Fruit fly (Drosophila melanogaster): ENCODE data around the gene CG13038.

DNA sequence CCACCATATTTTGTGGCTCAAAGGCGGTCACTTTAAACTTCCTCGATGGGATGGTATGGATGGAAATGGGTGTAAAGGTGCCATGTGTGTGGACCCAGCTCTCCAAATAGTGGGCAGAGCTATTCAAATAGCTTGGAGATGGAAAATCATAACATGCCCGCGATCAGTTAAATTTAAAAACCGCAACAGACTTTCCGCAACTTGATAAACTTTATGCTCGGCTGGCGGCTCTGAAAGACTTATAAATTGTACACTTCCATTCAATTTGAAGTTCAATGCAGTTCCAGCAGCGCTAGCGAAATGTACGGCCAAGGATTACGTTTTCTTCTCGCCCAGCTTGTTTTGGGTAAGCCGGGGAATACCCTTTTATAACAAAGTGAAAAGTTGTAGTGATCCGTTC, 18.3 kb upstream of the CG13038 start, which contains the start of gene CG33257:
- no peak for TF ChIP-seq Abd-B (GFP tag; optimal IDR thresholded peaks at IDR 0.05)
- TF ChIP-seq usp (GFP tag; optimal IDR thresholded peaks at IDR 0.05) = no peak
- no peak for TF ChIP-seq CG9705 (GFP tag; optimal IDR thresholded peaks at IDR 0.05)
- no peak for TF ChIP-seq Hr78 (GFP tag; optimal IDR thresholded peaks at IDR 0.05)
- TF ChIP-seq psq (GFP tag; optimal IDR thresholded peaks at IDR 0.05) = no peak
- TF ChIP-seq rgr (GFP tag; optimal IDR thresholded peaks at IDR 0.05) = no peak
- no peak for TF ChIP-seq ey (GFP tag; optimal IDR thresholded peaks at IDR 0.05)
